Worm (Caenorhabditis elegans) whole organism, mixed stage, embryonic: ENCODE results near the gene C54C6.4.

Experiments
- bed-3 ChIP-seq: fragments of 200-800 bp; sonication (Bioruptor generic); optimal IDR thresholded peaks from 3 replicates; lab custom pipeline; 2018; ENCODE audit warnings: mild to moderate bottlenecking, missing genetic modification characterization, moderate library complexity, missing compliant biosample characterization
- elt-3 ChIP-seq: fragments of 150-350 bp; optimal IDR thresholded peaks from 2 replicates; lab custom pipeline; 2014; ENCODE audit warnings: missing biosample characterization, missing genetic modification characterization
- lsy-2 ChIP-seq: fragments of 150-350 bp; optimal IDR thresholded peaks from 2 replicates; lab custom pipeline; 2014; ENCODE audit warnings: missing biosample characterization, missing genetic modification characterization
- mep-1 ChIP-seq: fragments of 150-350 bp; optimal IDR thresholded peaks from 2 replicates; lab custom pipeline; 2017; ENCODE audit warnings: missing biosample characterization, missing genetic modification reagents, missing genetic modification characterization, inconsistent platforms
- pha-4 ChIP-seq: fragments of 150-350 bp; optimal IDR thresholded peaks from 2 replicates; lab custom pipeline; 2018; ENCODE audit warnings: missing biosample characterization, missing genetic modification reagents, missing genetic modification characterization
- snpc-4 ChIP-seq: fragments of 150-350 bp; optimal IDR thresholded peaks from 2 replicates; lab custom pipeline; 2014; ENCODE audit warnings: missing biosample characterization, missing genetic modification characterization
- zip-8 ChIP-seq: fragments of 150-350 bp; optimal IDR thresholded peaks from 2 replicates; lab custom pipeline; 2014; ENCODE audit warnings: missing biosample characterization, missing genetic modification characterization

DNA sequence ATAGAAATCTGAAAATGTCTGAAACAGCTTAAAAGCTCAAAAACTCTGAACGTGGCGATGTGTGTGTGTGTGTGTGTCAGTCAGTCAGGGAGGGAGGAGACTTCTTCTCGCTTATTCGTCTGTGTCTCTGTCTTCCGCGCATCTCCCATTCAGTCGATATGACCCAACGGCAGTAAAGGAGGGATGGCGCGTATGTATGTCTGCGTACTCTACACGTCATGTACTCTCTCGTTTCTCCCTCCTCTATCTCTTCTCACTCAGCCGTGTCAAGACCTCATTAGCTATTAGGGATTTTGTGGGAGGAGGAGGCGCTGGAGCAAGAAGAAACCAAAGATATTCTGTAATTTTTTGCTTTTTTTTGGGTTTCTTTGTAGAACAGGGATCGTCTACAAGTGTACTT, 21.4 kb upstream of the C54C6.4 start:
- TF ChIP-seq mep-1 (peak; percentile 92), pha-4 (peak; percentile 59), elt-3 (no peak), zip-8 (tag; lab: Kevin White, UChicago) (no peak), lsy-2 (tag; lab: Kevin White, UChicago) (no peak), bed-3 (no peak), snpc-4 (tag; lab: Kevin White, UChicago) (no peak)
